Worm (Caenorhabditis elegans) whole organism, L2 larva: ENCODE data around the gene pqn-2.

Source experiments
- F13H6.1 ChIP-seq: sonication (generic microtip); optimal IDR thresholded peaks from 2 replicates; lab custom pipeline; 2016; ENCODE audit warnings: missing genetic modification characterization, missing compliant biosample characterization
- ZK546.5 ChIP-seq: sonication (generic microtip); optimal IDR thresholded peaks from 2 replicates; lab custom pipeline; 2017; ENCODE audit warnings: missing biosample characterization, missing genetic modification characterization
- alr-1 ChIP-seq: fragments of 150-350 bp; optimal IDR thresholded peaks from 2 replicates; lab custom pipeline; 2014; ENCODE audit warnings: missing biosample characterization, missing genetic modification characterization
- ama-1 ChIP-seq: fragments of 150-350 bp; optimal IDR thresholded peaks from 2 replicates; lab custom pipeline; 2018; ENCODE audit warnings: inconsistent platforms
- blmp-1 ChIP-seq: sonication (generic microtip); optimal IDR thresholded peaks from 2 replicates; lab custom pipeline; 2017; ENCODE audit warnings: missing genetic modification characterization, mild to moderate bottlenecking, missing compliant biosample characterization, antibody characterized with exemption, moderate library complexity; ENCODE audit not compliant: insufficient read depth
- crh-2 ChIP-seq: sonication (generic microtip); optimal IDR thresholded peaks from 2 replicates; lab custom pipeline; 2017; ENCODE audit warnings: missing biosample characterization, missing genetic modification characterization
- dmd-4 ChIP-seq: sonication (generic microtip); optimal IDR thresholded peaks from 2 replicates; lab custom pipeline; 2017; ENCODE audit warnings: missing biosample characterization, missing genetic modification characterization
- egl-27 ChIP-seq: sonication (generic microtip); optimal IDR thresholded peaks from 3 replicates; lab custom pipeline; 2017; ENCODE audit warnings: missing biosample characterization, missing genetic modification reagents, missing genetic modification characterization
- elt-1 ChIP-seq: fragments of 150-350 bp; optimal IDR thresholded peaks from 2 replicates; lab custom pipeline; 2014; ENCODE audit warnings: missing biosample characterization, missing genetic modification characterization
- elt-3 ChIP-seq: sonication (generic microtip); optimal IDR thresholded peaks from 2 replicates; lab custom pipeline; 2017; ENCODE audit warnings: missing biosample characterization, missing genetic modification characterization
- fos-1 ChIP-seq: fragments of 150-350 bp; optimal IDR thresholded peaks from 2 replicates; lab custom pipeline; 2014; ENCODE audit warnings: missing biosample characterization, missing genetic modification characterization
- gmeb-1 ChIP-seq: fragments of 150-350 bp; optimal IDR thresholded peaks from 2 replicates; lab custom pipeline; 2014; ENCODE audit warnings: missing biosample characterization, missing genetic modification characterization
- lin-11 ChIP-seq: fragments of 150-350 bp; sonication (generic microtip); optimal IDR thresholded peaks from 2 replicates; lab custom pipeline; 2014; ENCODE audit warnings: missing biosample characterization, missing genetic modification characterization, inconsistent platforms, mixed read lengths
- lin-39 ChIP-seq: fragments of 150-350 bp; optimal IDR thresholded peaks from 2 replicates; lab custom pipeline; 2014; ENCODE audit warnings: missing biosample characterization, missing genetic modification reagents, missing genetic modification characterization
- mab-5 ChIP-seq: fragments of 150-350 bp; optimal IDR thresholded peaks from 2 replicates; lab custom pipeline; 2014; ENCODE audit warnings: missing biosample characterization, missing genetic modification characterization
- mbf-1 ChIP-seq: sonication (generic microtip); optimal IDR thresholded peaks from 2 replicates; lab custom pipeline; 2017; ENCODE audit warnings: missing biosample characterization, missing genetic modification characterization
- mdl-1 ChIP-seq, 2 experiments: fragments of 150-350 bp in 1 of 2; sonication (generic microtip) in 1 of 2; optimal IDR thresholded peaks; 2 replicates each; lab custom pipeline; 2017; ENCODE audit warnings: missing biosample characterization in 2 of 2, missing genetic modification characterization in 2 of 2
- nhr-10 ChIP-seq: sonication (generic microtip); optimal IDR thresholded peaks from 2 replicates; lab custom pipeline; 2017; ENCODE audit warnings: missing biosample characterization, missing genetic modification characterization
- nhr-11 ChIP-seq: fragments of 150-350 bp; optimal IDR thresholded peaks from 2 replicates; lab custom pipeline; 2014; ENCODE audit warnings: missing biosample characterization, missing genetic modification characterization
- nhr-12 ChIP-seq: fragments of 150-350 bp; optimal IDR thresholded peaks from 2 replicates; lab custom pipeline; 2014; ENCODE audit warnings: missing biosample characterization, missing genetic modification characterization
- nhr-129 ChIP-seq: fragments of 150-350 bp; optimal IDR thresholded peaks from 2 replicates; lab custom pipeline; 2014; ENCODE audit warnings: missing biosample characterization, missing genetic modification characterization
- nhr-21 ChIP-seq: fragments of 150-350 bp; optimal IDR thresholded peaks from 2 replicates; lab custom pipeline; 2014; ENCODE audit warnings: missing biosample characterization, missing genetic modification characterization
- nhr-23 ChIP-seq: fragments of 150-350 bp; optimal IDR thresholded peaks from 2 replicates; lab custom pipeline; 2014; ENCODE audit warnings: missing biosample characterization, missing genetic modification reagents, missing genetic modification characterization
- nhr-237 ChIP-seq: fragments of 150-350 bp; optimal IDR thresholded peaks from 2 replicates; lab custom pipeline; 2014; ENCODE audit warnings: missing biosample characterization, missing genetic modification characterization
- nhr-25 ChIP-seq: fragments of 150-350 bp; sonication (generic microtip); optimal IDR thresholded peaks from 3 replicates; lab custom pipeline; 2014; ENCODE audit warnings: missing biosample characterization, missing genetic modification characterization
- nhr-6 ChIP-seq: fragments of 150-350 bp; optimal IDR thresholded peaks from 2 replicates; lab custom pipeline; 2014; ENCODE audit warnings: missing biosample characterization, missing genetic modification characterization
- nhr-77 ChIP-seq: fragments of 150-350 bp; optimal IDR thresholded peaks from 2 replicates; lab custom pipeline; 2014; ENCODE audit warnings: missing biosample characterization, missing genetic modification characterization
- peb-1 ChIP-seq: fragments of 150-350 bp; optimal IDR thresholded peaks from 2 replicates; lab custom pipeline; 2014; ENCODE audit warnings: missing biosample characterization, missing genetic modification characterization
- sem-4 ChIP-seq: fragments of 150-350 bp; optimal IDR thresholded peaks from 2 replicates; lab custom pipeline; 2014; ENCODE audit warnings: missing biosample characterization, missing genetic modification reagents, missing genetic modification characterization
- sma-3 ChIP-seq: sonication (generic microtip); optimal IDR thresholded peaks from 2 replicates; lab custom pipeline; 2016; ENCODE audit warnings: missing genetic modification reagents, missing genetic modification characterization, missing compliant biosample characterization
- sma-9 ChIP-seq, 2 experiments: fragments of 150-350 bp in 1 of 2; sonication (generic microtip) in 1 of 2; optimal IDR thresholded peaks; 2 replicates each; lab custom pipeline; 2014 to 2016; ENCODE audit warnings: missing genetic modification characterization in 2 of 2, mild to moderate bottlenecking in 1 of 2, missing biosample characterization in 1 of 2, missing compliant biosample characterization in 1 of 2, missing genetic modification reagents in 1 of 2, moderate library complexity in 1 of 2
- snpc-4 ChIP-seq: fragments of 150-350 bp; optimal IDR thresholded peaks from 2 replicates; lab custom pipeline; 2014; ENCODE audit warnings: missing biosample characterization, missing genetic modification characterization
- unc-55 ChIP-seq: fragments of 150-350 bp; sonication (generic microtip); optimal IDR thresholded peaks from 3 replicates; lab custom pipeline; 2014; ENCODE audit warnings: missing biosample characterization, missing genetic modification reagents, missing genetic modification characterization
- ztf-4 ChIP-seq: fragments of 150-350 bp; optimal IDR thresholded peaks from 2 replicates; lab custom pipeline; 2014; ENCODE audit warnings: missing biosample characterization, missing genetic modification characterization

Gene pqn-2

DNA sequence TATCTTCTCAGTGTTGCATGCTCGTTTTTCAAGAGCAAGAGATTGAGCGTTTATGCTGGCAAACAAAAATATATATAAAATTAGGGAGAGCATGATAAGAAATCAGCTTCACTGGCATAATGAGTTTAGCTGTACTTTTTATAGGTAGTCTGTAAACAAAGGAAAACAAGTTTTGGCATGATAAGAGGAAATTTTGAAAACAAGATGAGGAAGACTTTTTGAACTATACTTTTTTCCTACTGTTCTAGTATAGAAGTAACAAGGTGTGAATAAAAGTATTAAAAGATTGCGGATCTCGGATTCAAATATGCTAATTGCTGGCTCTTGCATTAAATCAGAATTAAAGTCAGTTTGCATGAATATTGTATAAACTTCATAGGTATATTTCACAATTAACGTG is 36.7 kb downstream of the pqn-2 start, which contains the start of gene F15H10.5:
Gene F15H10.5 (minus strand): TSS at position 101 of the 400 bp plus-strand sequence.
- no peak for TF ChIP-seq elt-3 (tag; lab: Kevin White, UChicago)
- no peak for TF ChIP-seq nhr-25 (tag; lab: Kevin White, UChicago)
- TF ChIP-seq alr-1: no peak
- no peak for TF ChIP-seq ZK546.5 (tag; lab: Kevin White, UChicago)
- TF ChIP-seq ama-1: no peak
- TF ChIP-seq ztf-4 (tag; lab: Kevin White, UChicago): no peak
- no peak for TF ChIP-seq F13H6.1 (tag; lab: Kevin White, UChicago)
- TF ChIP-seq lin-39 (tag; lab: Kevin White, UChicago): no peak
- TF ChIP-seq nhr-77 (tag; lab: Kevin White, UChicago): no peak
- TF ChIP-seq nhr-12 (tag; lab: Kevin White, UChicago): no peak
- no peak for TF ChIP-seq gmeb-1 (tag; lab: Kevin White, UChicago)
- TF ChIP-seq sma-9 (GFP tag; optimal IDR thresholded peaks at IDR 0.05; lab: Kevin White, UChicago): no peak
- TF ChIP-seq sma-9 (tag; optimal IDR thresholded peaks at IDR 0.05; lab: Kevin White, UChicago): no peak
- TF ChIP-seq peb-1 (tag; lab: Kevin White, UChicago): no peak
- no peak for TF ChIP-seq lin-11 (tag; lab: Kevin White, UChicago)
- no peak for TF ChIP-seq egl-27 (tag; lab: Kevin White, UChicago)

DNA sequence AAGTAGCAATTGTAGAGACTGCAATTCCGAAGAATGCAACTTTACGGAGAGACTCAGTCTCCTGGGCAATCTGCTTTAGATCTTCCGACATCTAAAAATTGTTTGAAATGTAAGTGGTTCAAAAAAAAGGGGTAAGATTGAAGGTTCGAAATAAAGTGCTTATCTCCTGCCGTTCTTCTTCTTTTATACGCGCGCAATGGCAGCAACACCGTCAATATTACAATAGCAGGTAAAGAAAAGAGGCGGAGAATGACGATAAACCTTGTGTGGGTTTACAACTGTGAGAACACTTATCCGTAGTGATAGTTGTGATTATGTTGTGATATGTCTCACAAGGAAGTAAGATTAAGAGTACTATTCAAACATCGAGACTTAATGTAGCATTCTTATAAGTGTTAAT is 39.6 kb downstream of the pqn-2 start, which contains the start of gene col-13:
Gene col-13 (minus strand): TSS at position 101 of the 400 bp plus-strand sequence.
- TF ChIP-seq nhr-6 (tag; lab: Kevin White, UChicago) (no peak), lin-11 (tag; lab: Kevin White, UChicago) (no peak), lin-39 (tag; lab: Kevin White, UChicago) (no peak), nhr-10 (tag; lab: Kevin White, UChicago) (no peak), sem-4 (no peak), mdl-1 (tag; optimal IDR thresholded peaks at IDR 0.05; lab: Kevin White, UChicago) (no peak), fos-1 (tag; lab: Kevin White, UChicago) (no peak), nhr-21 (tag; lab: Kevin White, UChicago) (no peak), peb-1 (tag; lab: Kevin White, UChicago) (no peak), alr-1 (no peak), nhr-129 (no peak)

DNA sequence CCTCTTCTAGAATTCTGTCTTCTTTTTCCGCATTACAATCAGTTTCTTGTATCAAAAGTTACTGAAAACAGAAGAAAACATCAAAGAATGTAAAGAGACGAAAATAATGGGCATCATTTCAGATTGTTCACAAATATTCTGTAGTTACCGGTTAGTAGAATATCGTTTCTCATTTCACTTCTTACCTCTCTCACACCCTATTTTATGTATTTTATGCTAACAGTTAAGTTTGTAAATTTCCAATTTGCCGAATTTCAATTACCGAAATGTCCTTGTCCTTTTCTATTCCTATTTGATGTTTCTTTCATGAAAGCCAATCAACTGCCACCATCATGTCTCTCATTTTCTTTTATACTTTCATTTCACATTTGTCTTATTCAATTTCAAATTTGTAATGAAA is 41.3 kb downstream of the pqn-2 start:
- TF ChIP-seq ztf-4 (tag; lab: Kevin White, UChicago) (no peak), nhr-11 (tag; lab: Kevin White, UChicago) (no peak), blmp-1 (tag; lab: Kevin White, UChicago) (peak; percentile 25), unc-55 (GFP tag; lab: Kevin White, UChicago) (no peak), sma-3 (peak; percentile 16), nhr-25 (tag; lab: Kevin White, UChicago) (peak; percentile 76)
- TF ChIP-seq, all 48 proteins: peak for 3

DNA sequence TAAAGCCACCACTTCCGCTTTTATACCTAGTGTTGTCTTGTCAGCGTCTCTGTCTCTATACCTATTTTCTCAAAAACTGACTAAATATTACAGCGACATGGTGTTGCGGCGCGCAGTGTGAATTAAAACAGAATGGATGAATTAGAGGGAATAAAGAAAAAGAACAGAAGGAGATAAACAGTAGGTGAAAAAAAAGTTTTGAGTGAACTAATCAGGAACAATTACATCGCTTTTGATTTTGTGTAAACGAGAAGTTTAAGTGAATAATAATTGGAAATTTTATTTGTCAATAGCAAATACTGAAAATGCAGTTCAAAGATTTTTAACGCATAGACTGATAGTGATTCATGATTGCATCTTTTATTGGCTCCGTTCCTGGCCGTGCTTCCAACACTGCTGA is 42.9 kb downstream of the pqn-2 start, which contains the start of gene col-12:
Gene col-12 (minus strand): TSS at position 101 of the 400 bp plus-strand sequence.
- TF ChIP-seq nhr-129 (no peak), gmeb-1 (tag; lab: Kevin White, UChicago) (no peak), nhr-12 (tag; lab: Kevin White, UChicago) (no peak)

DNA sequence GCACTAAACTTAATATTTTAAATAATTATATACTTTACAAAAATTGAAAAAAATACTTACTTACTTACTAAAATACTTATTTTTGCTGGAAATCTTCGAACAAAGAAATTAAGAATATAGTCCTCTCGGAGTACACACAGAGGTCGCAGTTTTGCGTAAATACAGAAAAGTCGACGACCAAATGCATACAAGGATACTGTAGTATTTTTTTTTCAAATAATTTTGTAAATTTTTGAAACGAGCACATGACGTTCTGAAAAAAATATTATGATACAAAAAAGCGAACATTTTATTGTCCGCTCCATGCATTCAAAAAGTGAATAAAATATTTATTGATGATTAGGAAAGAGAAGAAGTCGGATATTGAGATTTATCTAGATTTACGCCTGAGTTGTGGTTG is 44.0 kb downstream of the pqn-2 start, which contains the start of gene apc-10:
Gene apc-10 (minus strand): TSS at position 101 of the 400 bp plus-strand sequence.
- TF ChIP-seq crh-2 (tag; lab: Kevin White, UChicago): no peak
- TF ChIP-seq nhr-237 (tag; lab: Kevin White, UChicago): no peak
- no peak for TF ChIP-seq gmeb-1 (tag; lab: Kevin White, UChicago)
- no peak for TF ChIP-seq lin-39 (tag; lab: Kevin White, UChicago)
- no peak for TF ChIP-seq snpc-4
- TF ChIP-seq elt-1 (tag; lab: Kevin White, UChicago): no peak
- no peak for TF ChIP-seq mbf-1 (tag; lab: Kevin White, UChicago)
- no peak for TF ChIP-seq F13H6.1 (tag; lab: Kevin White, UChicago)
- no peak for TF ChIP-seq lin-11 (tag; lab: Kevin White, UChicago)
- no peak for TF ChIP-seq alr-1
- TF ChIP-seq mdl-1 (tag; optimal IDR thresholded peaks at IDR 0.05; lab: Kevin White, UChicago): no peak

DNA sequence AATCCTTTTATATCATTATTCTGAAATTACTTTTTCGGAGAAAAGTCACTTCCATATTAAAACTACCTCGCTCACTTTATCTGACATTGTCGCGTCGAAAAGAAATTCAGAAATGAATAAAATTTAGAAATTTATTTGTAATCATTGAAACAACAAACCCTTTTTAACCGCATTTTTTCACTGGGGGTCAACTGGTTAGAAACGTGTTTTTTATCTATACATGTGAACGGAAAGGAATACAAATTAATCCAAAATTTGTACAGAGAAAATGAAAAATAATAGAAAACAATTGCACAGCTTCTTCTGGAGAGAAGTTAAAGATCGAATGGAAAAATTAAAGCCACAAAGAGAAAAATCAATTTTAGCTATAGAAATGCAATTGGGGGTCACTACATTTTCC is 46.4 kb downstream of the pqn-2 start, which contains the start of gene tag-314:
Gene tag-314 (minus strand): TSS at position 101 of the 400 bp plus-strand sequence.
- TF ChIP-seq dmd-4 (no peak), sma-3 (no peak), egl-27 (tag; lab: Kevin White, UChicago) (no peak), ztf-4 (tag; lab: Kevin White, UChicago) (no peak), mab-5 (no peak), blmp-1 (tag; lab: Kevin White, UChicago) (no peak), nhr-10 (tag; lab: Kevin White, UChicago) (no peak), nhr-23 (tag; lab: Kevin White, UChicago) (no peak), F13H6.1 (tag; lab: Kevin White, UChicago) (no peak)
- TF ChIP-seq, all 48 proteins: peak for 0
